Worm (Caenorhabditis elegans): Measurements from ENCODE around the gene cdk-11.2.

- TF ChIP-seq ama-1 (optimal IDR thresholded peaks at IDR 0.05): no peak
- no peak for TF ChIP-seq hlh-30 (tag; optimal IDR thresholded peaks at IDR 0.05; ENCODE audit: insufficient read depth)
Measured at ce11 chrX:10453960-10454359, 34.4 kb upstream of the cdk-11.2 start, which contains the start of gene lgc-41.
